Worm (Caenorhabditis elegans) whole organism, young adult: Measurements from ENCODE around the gene tftc-1.

Source experiments
- C06A6.2 ChIP-seq: fragments of 200-800 bp; sonication (Bioruptor generic); conservative IDR thresholded peaks from 2 replicates; pipeline ENCODE4 v1.3.6; 2022; ENCODE audit warnings: missing genetic modification characterization, missing compliant biosample characterization
- F57A8.1 ChIP-seq: fragments of 200-800 bp; sonication (Bioruptor generic); optimal IDR thresholded peaks from 2 replicates; lab custom pipeline; 2018; ENCODE audit warnings: mild to moderate bottlenecking, missing genetic modification characterization, moderate library complexity, missing compliant biosample characterization
- T26A5.8 ChIP-seq: sonication (generic microtip); optimal IDR thresholded peaks from 2 replicates; lab custom pipeline; 2016; ENCODE audit warnings: missing genetic modification characterization, missing compliant biosample characterization
- bed-2 ChIP-seq: fragments of 200-800 bp; sonication (Bioruptor generic); IDR thresholded peaks from 2 replicates; pipeline ENCODE4 v1.3.6; 2022; ENCODE audit warnings: missing genetic modification reagents, missing genetic modification characterization, missing compliant biosample characterization
- dpff-1 ChIP-seq: sonication (generic microtip); optimal IDR thresholded peaks from 2 replicates; lab custom pipeline; 2017; ENCODE audit warnings: mild to moderate bottlenecking, missing genetic modification characterization, missing compliant biosample characterization
- let-607 ChIP-seq, 2 experiments: fragments of 200-800 bp in 1 of 2; sonication (Bioruptor generic) in 1 of 2; sonication (generic microtip) in 1 of 2; optimal IDR thresholded peaks; 2 replicates each; lab custom pipeline; 2016 to 2018; ENCODE audit warnings: mild to moderate bottlenecking in 2 of 2, missing compliant biosample characterization in 2 of 2, missing genetic modification characterization in 2 of 2, moderate library complexity in 2 of 2, missing genotype in 1 of 2
- mes-4 ChIP-seq: sonication (generic microtip); optimal IDR thresholded peaks from 2 replicates; lab custom pipeline; 2016; ENCODE audit warnings: missing genotype, missing genetic modification characterization, missing compliant biosample characterization
- xnd-1 ChIP-seq: sonication (generic microtip); optimal IDR thresholded peaks from 2 replicates; lab custom pipeline; 2016; ENCODE audit warnings: missing genotype, missing genetic modification reagents, missing genetic modification characterization, missing compliant biosample characterization

- no peak for TF ChIP-seq C06A6.2 (GFP tag; lab: Robert Waterston, UW)
- TF ChIP-seq F57A8.1 (GFP tag; lab: Kevin White, UChicago), result no peak
- no peak for TF ChIP-seq T26A5.8 (tag; lab: Kevin White, UChicago)
- no peak for TF ChIP-seq xnd-1 (tag; lab: Kevin White, UChicago)
- TF ChIP-seq bed-2, result no peak
- no peak for TF ChIP-seq dpff-1
- no peak for TF ChIP-seq mes-4 (tag; lab: Kevin White, UChicago)
- TF ChIP-seq let-607 (tag; optimal IDR thresholded peaks at IDR 0.05; lab: Kevin White, UChicago), result no peak
Observed at ce11 chrIV:2403374-2403773, 54.3 kb downstream of the tftc-1 start.
